Fruit fly (Drosophila melanogaster) whole organism, embryonic: ENCODE measurements around the gene Vps26.

Experiments used
- Aef1 ChIP-seq: fragments of 200-800 bp; sonication (Bioruptor generic); IDR thresholded peaks from 3 replicates; pipeline ENCODE4 v1.3.6; 2022; ENCODE audit warnings: missing biosample characterization, missing genetic modification characterization
- Antp ChIP-seq: fragments of 200-800 bp; sonication (Bioruptor generic); optimal IDR thresholded peaks from 3 replicates; lab custom pipeline; 2016; ENCODE audit warnings: missing biosample characterization, missing genetic modification characterization
- B-H2 ChIP-seq: fragments of 200-800 bp; sonication (Bioruptor generic); optimal IDR thresholded peaks from 2 replicates; lab custom pipeline; 2018; ENCODE audit warnings: missing biosample characterization, mild to moderate bottlenecking, missing genetic modification characterization
- CG10147 ChIP-seq: fragments of 200-800 bp; sonication (Bioruptor generic); optimal IDR thresholded peaks from 2 replicates; lab custom pipeline; 2019; ENCODE audit warnings: missing biosample characterization, mild to moderate bottlenecking, missing genetic modification characterization, moderate library complexity
- CG10366 ChIP-seq: fragments of 200-800 bp; sonication (Bioruptor generic); IDR thresholded peaks from 2 replicates; pipeline ENCODE4 v1.3.6; 2022; ENCODE audit warnings: missing biosample characterization, missing genetic modification characterization
- CG10654 ChIP-seq: fragments of 200-800 bp; sonication (Bioruptor generic); optimal IDR thresholded peaks from 2 replicates; lab custom pipeline; 2016; ENCODE audit warnings: missing biosample characterization, missing genetic modification characterization
- CG11456 ChIP-seq: fragments of 200-800 bp; sonication (Bioruptor generic); IDR thresholded peaks from 3 replicates; pipeline ENCODE4 v1.3.6; 2022; ENCODE audit warnings: missing biosample characterization, missing genetic modification characterization
- CG12219 ChIP-seq: fragments of 200-800 bp; sonication (Bioruptor generic); optimal IDR thresholded peaks from 3 replicates; lab custom pipeline; 2018; ENCODE audit warnings: missing biosample characterization, mild to moderate bottlenecking, missing genetic modification characterization
- CG13894 ChIP-seq: fragments of 200-800 bp; sonication (Bioruptor generic); optimal IDR thresholded peaks from 3 replicates; lab custom pipeline; 2018; ENCODE audit warnings: missing biosample characterization, mild to moderate bottlenecking, missing genetic modification characterization, moderate library complexity
- CG14860 ChIP-seq: fragments of 200-800 bp; sonication (Bioruptor generic); IDR thresholded peaks from 3 replicates; pipeline ENCODE4 v1.3.6; 2022; ENCODE audit warnings: missing biosample characterization, missing genetic modification characterization; ENCODE audit not compliant: partially characterized antibody
- CG15011 ChIP-seq: fragments of 200-800 bp; sonication (Bioruptor generic); optimal IDR thresholded peaks from 3 replicates; lab custom pipeline; 2018; ENCODE audit warnings: missing biosample characterization, mild to moderate bottlenecking, missing genetic modification characterization
- CG16779 ChIP-seq: fragments of 200-800 bp; sonication (Bioruptor generic); IDR thresholded peaks from 2 replicates; pipeline ENCODE4 v1.3.6; 2022; ENCODE audit warnings: missing biosample characterization, missing genetic modification characterization
- CG17359 ChIP-seq: fragments of 200-800 bp; sonication (Bioruptor generic); optimal IDR thresholded peaks from 3 replicates; lab custom pipeline; 2018; ENCODE audit warnings: missing biosample characterization, mild to moderate bottlenecking, missing genetic modification characterization, moderate library complexity
- CG17802 ChIP-seq: fragments of 200-800 bp; sonication (Bioruptor generic); optimal IDR thresholded peaks from 2 replicates; lab custom pipeline; 2018; ENCODE audit warnings: missing biosample characterization, mild to moderate bottlenecking, missing genetic modification characterization, moderate library complexity
- CG17912 ChIP-seq: fragments of 200-800 bp; sonication (Bioruptor generic); optimal IDR thresholded peaks from 2 replicates; lab custom pipeline; 2018; ENCODE audit warnings: missing biosample characterization, mild to moderate bottlenecking, missing genetic modification characterization
- CG2120 ChIP-seq: fragments of 200-800 bp; sonication (Bioruptor generic); optimal IDR thresholded peaks from 3 replicates; lab custom pipeline; 2016; ENCODE audit warnings: missing biosample characterization, missing genetic modification characterization
- CG2129 ChIP-seq: fragments of 200-800 bp; sonication (Bioruptor generic); IDR thresholded peaks from 2 replicates; pipeline ENCODE4 v1.3.6; 2022; ENCODE audit warnings: missing biosample characterization, missing genetic modification characterization; ENCODE audit not compliant: partially characterized antibody
- CG31224 ChIP-seq: fragments of 200-800 bp; sonication (Bioruptor generic); IDR thresholded peaks from 2 replicates; pipeline ENCODE4 v1.3.6; 2022; ENCODE audit warnings: missing biosample characterization, missing genetic modification characterization
- CG3407 ChIP-seq: fragments of 200-800 bp; sonication (Bioruptor generic); optimal IDR thresholded peaks from 2 replicates; lab custom pipeline; 2018; ENCODE audit warnings: missing biosample characterization, mild to moderate bottlenecking, missing genetic modification characterization
- CG34224 ChIP-seq: fragments of 200-800 bp; sonication (Bioruptor generic); IDR thresholded peaks from 3 replicates; pipeline ENCODE4 v1.3.6; 2022; ENCODE audit warnings: missing biosample characterization, missing genetic modification characterization; ENCODE audit not compliant: partially characterized antibody
- CG3838 ChIP-seq: fragments of 200-800 bp; sonication (Bioruptor generic); optimal IDR thresholded peaks from 3 replicates; lab custom pipeline; 2016; ENCODE audit warnings: missing biosample characterization, missing genetic modification characterization
- CG3995 ChIP-seq: fragments of 200-800 bp; sonication (Bioruptor generic); optimal IDR thresholded peaks from 3 replicates; lab custom pipeline; 2016; ENCODE audit warnings: missing biosample characterization, missing genetic modification characterization
- CG4707 ChIP-seq: fragments of 200-800 bp; sonication (Bioruptor generic); optimal IDR thresholded peaks from 2 replicates; lab custom pipeline; 2018; ENCODE audit warnings: missing biosample characterization, mild to moderate bottlenecking, missing genetic modification characterization, moderate library complexity
- CG7372 ChIP-seq: fragments of 200-800 bp; sonication (Bioruptor generic); IDR thresholded peaks from 2 replicates; pipeline ENCODE4 v1.3.6; 2022; ENCODE audit warnings: missing biosample characterization, missing genetic modification characterization
- CG7963 ChIP-seq: fragments of 200-800 bp; sonication (Bioruptor generic); IDR thresholded peaks from 3 replicates; pipeline ENCODE4 v1.3.6; 2022; ENCODE audit warnings: missing biosample characterization, missing genetic modification characterization; ENCODE audit not compliant: partially characterized antibody
- CG8924 ChIP-seq: fragments of 200-800 bp; optimal IDR thresholded peaks from 3 replicates; lab custom pipeline; 2019; ENCODE audit warnings: missing biosample characterization, mild to moderate bottlenecking, missing genetic modification characterization, moderate library complexity
- Doc2 ChIP-seq: fragments of 200-800 bp; sonication (Bioruptor generic); IDR thresholded peaks from 2 replicates; pipeline ENCODE4 v1.3.6; 2022; ENCODE audit warnings: missing biosample characterization, missing genetic modification characterization
- Dp ChIP-seq: fragments of 200-800 bp; sonication (Bioruptor generic); optimal IDR thresholded peaks from 2 replicates; lab custom pipeline; 2018; ENCODE audit warnings: missing biosample characterization, mild to moderate bottlenecking, missing genetic modification characterization, moderate library complexity
- E2f1 ChIP-seq: fragments of 200-800 bp; sonication (Bioruptor generic); IDR thresholded peaks from 2 replicates; pipeline ENCODE4 v1.3.6; 2022; ENCODE audit warnings: missing biosample characterization, missing genetic modification characterization
- Gug ChIP-seq: fragments of 200-800 bp; sonication (Bioruptor generic); IDR thresholded peaks from 4 replicates; pipeline ENCODE4 v1.3.6; 2022; ENCODE audit warnings: missing biosample characterization, missing genetic modification characterization
- HLH54F ChIP-seq: fragments of 200-800 bp; sonication (Bioruptor generic); optimal IDR thresholded peaks from 3 replicates; lab custom pipeline; 2016; ENCODE audit warnings: missing biosample characterization, missing genetic modification characterization
- Jarid2 ChIP-seq: fragments of 200-800 bp; sonication (Bioruptor generic); optimal IDR thresholded peaks from 3 replicates; lab custom pipeline; 2017; ENCODE audit warnings: mild to moderate bottlenecking, missing biosample characterization, missing genetic modification reagents, missing genetic modification characterization
- MBD-R2 ChIP-seq: fragments of 200-800 bp; sonication (Bioruptor generic); IDR thresholded peaks from 2 replicates; pipeline ENCODE4 v1.3.6; 2022; ENCODE audit warnings: missing biosample characterization, missing genetic modification characterization
- NK7.1 ChIP-seq: fragments of 200-800 bp; sonication (Bioruptor generic); optimal IDR thresholded peaks from 3 replicates; lab custom pipeline; 2016; ENCODE audit warnings: missing biosample characterization, missing genetic modification characterization
- Pdp1 ChIP-seq, 2 experiments: fragments of 200-800 bp; sonication (Bioruptor generic); optimal IDR thresholded peaks; 3 replicates each; lab custom pipeline; 2016; ENCODE audit warnings: missing biosample characterization in 2 of 2, missing genetic modification characterization in 2 of 2, mild to moderate bottlenecking in 1 of 2, moderate library complexity in 1 of 2
- Ravus ChIP-seq: fragments of 200-800 bp; sonication (Bioruptor generic); IDR thresholded peaks from 2 replicates; pipeline ENCODE4 v1.3.6; 2022; ENCODE audit warnings: missing biosample characterization, missing genetic modification characterization
- Sin3A ChIP-seq: fragments of >200 bp; optimal IDR thresholded peaks from 2 replicates; lab custom pipeline; 2018
- dmrt11E ChIP-seq: fragments of 200-800 bp; sonication (Bioruptor generic); optimal IDR thresholded peaks from 3 replicates; lab custom pipeline; 2018; ENCODE audit warnings: missing biosample characterization, mild to moderate bottlenecking, missing genetic modification characterization, moderate library complexity
- emc ChIP-seq: fragments of 200-800 bp; sonication (Bioruptor generic); optimal IDR thresholded peaks from 2 replicates; lab custom pipeline; 2016; ENCODE audit warnings: missing biosample characterization, missing genetic modification characterization
- eyg ChIP-seq: fragments of 200-800 bp; sonication (Bioruptor generic); optimal IDR thresholded peaks from 3 replicates; lab custom pipeline; 2016; ENCODE audit warnings: missing biosample characterization, missing genetic modification characterization
- grn ChIP-seq: fragments of 200-800 bp; sonication (Bioruptor generic); optimal IDR thresholded peaks from 3 replicates; lab custom pipeline; 2017; ENCODE audit warnings: missing biosample characterization, missing genetic modification characterization
- ind ChIP-seq: fragments of 200-800 bp; sonication (Bioruptor generic); optimal IDR thresholded peaks from 3 replicates; lab custom pipeline; 2016; ENCODE audit warnings: missing biosample characterization, missing genetic modification characterization
- insv ChIP-seq, 2 experiments: fragments of 200-800 bp; sonication (Bioruptor generic); optimal IDR thresholded peaks; 3 replicates each; lab custom pipeline; 2016 to 2018; ENCODE audit warnings: missing biosample characterization in 2 of 2, missing genetic modification characterization in 2 of 2
- klu ChIP-seq: fragments of 200-800 bp; sonication (Bioruptor generic); IDR thresholded peaks from 2 replicates; pipeline ENCODE4 v1.3.6; 2022; ENCODE audit warnings: missing biosample characterization, missing genetic modification characterization
- mld ChIP-seq: fragments of 200-800 bp; sonication (Bioruptor generic); IDR thresholded peaks from 3 replicates; pipeline ENCODE4 v1.3.6; 2022; ENCODE audit warnings: missing biosample characterization, missing genetic modification characterization; ENCODE audit not compliant: partially characterized antibody
- prd ChIP-seq, 3 experiments: fragments of >200 bp in 2 of 3; fragments of 200-800 bp in 1 of 3; sonication (Bioruptor generic) in 1 of 3; optimal IDR thresholded peaks in 2 of 3; IDR thresholded peaks in 1 of 3; 2 replicates in 2 of 3; 3 replicates in 1 of 3; pipeline versions ENCODE4 v1.3.6 to Lab custom; 2017 to 2022; ENCODE audit warnings: missing biosample characterization in 1 of 3, missing genetic modification characterization in 1 of 3
- row ChIP-seq: fragments of 200-800 bp; sonication (Bioruptor generic); IDR thresholded peaks from 3 replicates; pipeline ENCODE4 v1.3.6; 2022; ENCODE audit warnings: missing biosample characterization, missing genetic modification characterization
- tup ChIP-seq: fragments of 200-800 bp; sonication (Bioruptor generic); optimal IDR thresholded peaks from 2 replicates; lab custom pipeline; 2016; ENCODE audit warnings: missing biosample characterization, mild to moderate bottlenecking, missing genetic modification characterization, moderate library complexity
- unc-4 ChIP-seq: fragments of 200-800 bp; sonication (Bioruptor generic); IDR thresholded peaks from 2 replicates; pipeline ENCODE4 v1.3.6; 2022; ENCODE audit warnings: missing biosample characterization, missing genetic modification characterization; ENCODE audit not compliant: partially characterized antibody
- vfl ChIP-seq: fragments of 200-800 bp; sonication (Bioruptor generic); optimal IDR thresholded peaks from 2 replicates; lab custom pipeline; 2016; ENCODE audit warnings: missing biosample characterization, missing genetic modification characterization

Gene Vps26

dm6 chrX:1880139-1880556, 6.5 kb downstream of the Vps26 start, which contains the start of gene Coa8 (continued):
- TF ChIP-seq CG3838 (GFP tag; lab: Kevin White, UChicago) (no peak), CG16779 (GFP tag; lab: Robert Waterston, UW) (no peak), Antp (GFP tag; lab: Kevin White, UChicago) (peak; percentile 47), Jarid2 (GFP tag; lab: Kevin White, UChicago) (no peak), Pdp1 (GFP tag; optimal IDR thresholded peaks at IDR 0.05; lab: Kevin White, UChicago) (peak; percentile 49 to 75), Gug (GFP tag; lab: Robert Waterston, UW) (peak; percentile 37; the same call in 2 of the 4 replicates), E2f1 (GFP tag; lab: Robert Waterston, UW) (no peak), eyg (GFP tag; lab: Kevin White, UChicago) (no peak), insv (GFP tag; optimal IDR thresholded peaks at IDR 0.05; lab: Kevin White, UChicago) (peak in 1 of 2 experiments; percentile 25), Aef1 (peak; percentile 26; the same call in 2 of the 3 replicates), CG12219 (GFP tag; lab: Kevin White, UChicago) (no peak), klu (GFP tag; lab: Robert Waterston, UW) (peak; percentile 29; the same call in 1 of the 2 replicates), HLH54F (GFP tag; lab: Kevin White, UChicago) (peak; percentile 43), CG31224 (GFP tag; lab: Robert Waterston, UW) (peak; percentile 87), B-H2 (peak; percentile 9), mld (GFP tag; lab: Robert Waterston, UW) (peak; percentile 57; the same call in 1 of the 3 replicates), CG3995 (GFP tag; lab: Kevin White, UChicago) (peak; percentile 30), CG3407 (GFP tag; lab: Kevin White, UChicago) (no peak), CG17802 (tag; lab: Kevin White, UChicago) (no peak), CG11456 (GFP tag; lab: Robert Waterston, UW) (0 out of 3 replicates have a peak, but pooled peaks have one; percentile 43), tup (GFP tag; lab: Kevin White, UChicago) (no peak), emc (GFP tag; lab: Kevin White, UChicago) (no peak), CG2129 (GFP tag; lab: Robert Waterston, UW) (no peak), CG10654 (GFP tag; lab: Kevin White, UChicago) (no peak), unc-4 (GFP tag; lab: Robert Waterston, UW) (peak; percentile 28; the same call in 1 of the 2 replicates), row (GFP tag; lab: Robert Waterston, UW) (peak; percentile 83), CG7963 (GFP tag; lab: Robert Waterston, UW) (0 out of 3 replicates have a peak, but pooled peaks have one; percentile 36), MBD-R2 (GFP tag; lab: Robert Waterston, UW) (peak; percentile 59), Ravus (GFP tag; lab: Robert Waterston, UW) (no peak; the same call in 1 of the 2 replicates), Dp (GFP tag; lab: Kevin White, UChicago) (no peak), CG10366 (peak; percentile 41), CG15011 (no peak), CG2120 (GFP tag; lab: Kevin White, UChicago) (peak; percentile 52), Doc2 (GFP tag; lab: Robert Waterston, UW) (no peak), CG34224 (GFP tag; lab: Robert Waterston, UW) (peak; percentile 12; the same call in 2 of the 3 replicates), CG17912 (GFP tag; lab: Kevin White, UChicago) (no peak), Sin3A (lab: Kevin White, UChicago) (peak; percentile 39), vfl (GFP tag; lab: Kevin White, UChicago) (no peak), prd (optimal IDR thresholded peaks at IDR 0.05; lab: Kevin White, UChicago) (no peak), prd (GFP tag; IDR thresholded peaks at IDR 0.05; lab: Robert Waterston, UW) (peak; percentile 61), CG14860 (GFP tag; lab: Robert Waterston, UW) (peak; percentile 44; the same call in 2 of the 3 replicates), dmrt11E (tag; lab: Kevin White, UChicago) (peak; percentile 6), CG8924 (tag; lab: Kevin White, UChicago) (peak; percentile 7), CG7372 (GFP tag; lab: Robert Waterston, UW) (0 out of 2 replicates have a peak, but pooled peaks have one; percentile 25), NK7.1 (no peak), CG4707 (GFP tag; lab: Kevin White, UChicago) (no peak), ind (GFP tag; lab: Kevin White, UChicago) (peak; percentile 56), CG17359 (tag; lab: Kevin White, UChicago) (peak; percentile 12), grn (GFP tag; lab: Kevin White, UChicago) (no peak), CG13894 (tag; lab: Kevin White, UChicago) (no peak), CG10147 (peak; percentile 3)
